Worm (Caenorhabditis elegans) whole organism, midembryonic: ENCODE results near the gene ZK1055.4.

Experiments used
- T22C8.4 ChIP-seq: fragments of 200-800 bp; sonication (Bioruptor generic); IDR thresholded peaks from 2 replicates; pipeline ENCODE4 v1.3.6; 2022; ENCODE audit warnings: missing genetic modification characterization, missing compliant biosample characterization
- cog-1 ChIP-seq: sonication (generic microtip); optimal IDR thresholded peaks from 2 replicates; lab custom pipeline; 2016; ENCODE audit warnings: missing genetic modification characterization, missing compliant biosample characterization
- flt-1 ChIP-seq: fragments of 200-800 bp; sonication (Bioruptor generic); IDR thresholded peaks from 2 replicates; pipeline ENCODE4 v1.3.6; 2022; ENCODE audit warnings: missing genetic modification characterization, missing compliant biosample characterization
- klf-2 ChIP-seq: fragments of 200-800 bp; sonication (Bioruptor generic); conservative IDR thresholded peaks from 2 replicates; pipeline ENCODE4 v1.3.6; 2022; ENCODE audit warnings: missing genetic modification reagents, missing genetic modification characterization, missing compliant biosample characterization
- med-1 ChIP-seq: sonication (generic microtip); optimal IDR thresholded peaks from 2 replicates; lab custom pipeline; 2017; ENCODE audit warnings: missing genetic modification characterization, mild to moderate bottlenecking, missing compliant biosample characterization, antibody characterized with exemption, missing genetic modification reagents; ENCODE audit not compliant: insufficient read depth
- ref-1 ChIP-seq: fragments of 200-800 bp; sonication (Bioruptor generic); conservative IDR thresholded peaks from 2 replicates; pipeline ENCODE4 v1.3.6; 2022; ENCODE audit warnings: missing genetic modification reagents, missing genetic modification characterization, missing compliant biosample characterization
- tab-1 ChIP-seq: fragments of 200-800 bp; sonication (Bioruptor generic); IDR thresholded peaks from 2 replicates; pipeline ENCODE4 v1.3.6; 2022; ENCODE audit warnings: missing genetic modification characterization, missing compliant biosample characterization
- ztf-23 ChIP-seq: fragments of 200-800 bp; sonication (Bioruptor generic); IDR thresholded peaks from 2 replicates; pipeline ENCODE4 v1.3.6; 2022; ENCODE audit warnings: missing genetic modification reagents, missing genetic modification characterization, missing compliant biosample characterization
- ztf-29 ChIP-seq: fragments of 200-800 bp; sonication (Bioruptor generic); IDR thresholded peaks from 2 replicates; pipeline ENCODE4 v1.3.6; 2022; ENCODE audit warnings: missing genetic modification reagents, missing genetic modification characterization, missing compliant biosample characterization

The ZK1055.4 gene

DNA sequence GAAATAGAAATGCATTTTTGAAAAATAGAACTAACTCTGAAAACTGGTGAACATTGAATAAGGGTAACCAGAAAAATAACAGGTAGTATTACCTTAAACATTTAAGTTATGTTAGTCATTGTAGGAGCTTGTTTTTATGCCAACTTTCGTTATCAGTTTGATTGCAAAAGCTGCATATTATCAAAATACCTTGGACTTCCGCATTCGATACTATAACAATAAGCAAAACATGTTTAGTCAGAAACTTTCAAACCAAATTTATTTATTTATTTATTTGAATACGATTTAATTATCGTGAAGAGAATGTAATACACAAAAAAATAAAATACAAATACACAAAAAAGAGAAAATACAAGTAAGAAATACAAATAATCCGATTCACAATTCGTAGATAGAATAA is 27.6 kb upstream of the ZK1055.4 start, which contains the start of gene K04A8.19:
Gene K04A8.19, minus strand, starts transcription at position 101 of the 400 bp plus-strand sequence.
- no peak for TF ChIP-seq ref-1 (GFP tag; lab: Robert Waterston, UW)
- no peak for TF ChIP-seq ztf-29 (GFP tag; lab: Robert Waterston, UW)
- TF ChIP-seq cog-1 (tag; lab: Kevin White, UChicago) = no peak
- no peak for TF ChIP-seq tab-1 (GFP tag; lab: Robert Waterston, UW)
- TF ChIP-seq klf-2 (GFP tag; lab: Robert Waterston, UW) = no peak
- no peak for TF ChIP-seq flt-1
- TF ChIP-seq med-1 (GFP tag; lab: Kevin White, UChicago) = no peak
- no peak for TF ChIP-seq ztf-23 (GFP tag; lab: Robert Waterston, UW)
- no peak for TF ChIP-seq T22C8.4 (GFP tag; lab: Robert Waterston, UW)

DNA sequence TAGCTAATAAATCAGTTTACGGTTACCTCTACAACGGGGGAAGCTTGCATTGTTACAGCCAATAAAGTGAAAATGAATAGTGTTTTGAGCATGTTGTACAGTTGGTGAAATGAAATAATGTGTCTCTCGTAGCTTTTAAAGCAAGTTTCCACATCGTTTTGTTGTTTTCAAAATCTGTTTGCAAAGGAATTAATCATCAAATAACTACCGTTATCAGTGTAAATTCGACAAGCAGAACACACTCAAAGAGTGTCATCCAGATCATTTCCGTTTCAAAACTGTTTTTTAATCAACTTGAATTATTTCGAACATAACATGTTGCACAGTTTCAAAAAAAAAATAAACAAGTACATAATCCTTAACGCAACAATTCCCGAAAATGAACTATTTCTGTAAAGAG is 24.8 kb upstream of the ZK1055.4 start, which contains the start of gene spp-27:
Gene spp-27, minus strand, starts transcription at position 101 of the 400 bp plus-strand sequence.
- TF ChIP-seq flt-1 (no peak), cog-1 (tag; lab: Kevin White, UChicago) (no peak), ztf-29 (GFP tag; lab: Robert Waterston, UW) (no peak), tab-1 (GFP tag; lab: Robert Waterston, UW) (no peak), klf-2 (GFP tag; lab: Robert Waterston, UW) (no peak), ref-1 (GFP tag; lab: Robert Waterston, UW) (no peak), ztf-23 (GFP tag; lab: Robert Waterston, UW) (no peak), med-1 (GFP tag; lab: Kevin White, UChicago) (no peak), T22C8.4 (GFP tag; lab: Robert Waterston, UW) (no peak)

DNA sequence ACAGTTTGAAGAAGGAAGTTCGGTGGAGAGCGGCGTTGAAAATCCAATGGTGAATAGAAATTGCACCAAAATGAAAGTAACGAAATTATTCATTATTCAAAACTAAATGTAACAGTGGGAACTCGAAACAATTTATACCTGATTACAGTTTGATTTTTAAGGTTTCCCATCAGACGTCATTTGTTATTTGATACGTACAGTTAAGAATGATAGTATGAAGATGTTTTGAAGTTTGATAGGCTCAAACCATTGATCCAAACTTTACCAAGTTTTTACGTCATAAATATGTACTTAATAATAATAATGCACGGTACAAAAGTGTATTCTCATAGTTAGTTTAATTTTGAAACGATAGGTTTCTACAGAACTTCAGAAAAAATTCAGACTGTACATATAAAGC is 23.8 kb upstream of the ZK1055.4 start, which contains the start of gene spp-20:
Gene spp-20, minus strand, starts transcription at position 101 of the 400 bp plus-strand sequence.
- TF ChIP-seq ref-1 (GFP tag; lab: Robert Waterston, UW) (no peak), T22C8.4 (GFP tag; lab: Robert Waterston, UW) (no peak), ztf-23 (GFP tag; lab: Robert Waterston, UW) (no peak), tab-1 (GFP tag; lab: Robert Waterston, UW) (no peak), ztf-29 (GFP tag; lab: Robert Waterston, UW) (no peak), flt-1 (no peak), cog-1 (tag; lab: Kevin White, UChicago) (no peak), med-1 (GFP tag; lab: Kevin White, UChicago) (no peak), klf-2 (GFP tag; lab: Robert Waterston, UW) (no peak)

ce11 chrV:6559105-6559504 is 22.8 kb upstream of the ZK1055.4 start, which contains the start of gene spp-26:
TSS of gene spp-26 (minus strand) at chrV:6559205.
- TF ChIP-seq flt-1 (no peak), med-1 (GFP tag; lab: Kevin White, UChicago) (no peak), tab-1 (GFP tag; lab: Robert Waterston, UW) (no peak)

- TF ChIP-seq T22C8.4 (GFP tag; lab: Robert Waterston, UW) = no peak
- no peak for TF ChIP-seq klf-2 (GFP tag; lab: Robert Waterston, UW)
- no peak for TF ChIP-seq med-1 (GFP tag; lab: Kevin White, UChicago)
- no peak for TF ChIP-seq flt-1
- no peak for TF ChIP-seq ztf-23 (GFP tag; lab: Robert Waterston, UW)
- no peak for TF ChIP-seq tab-1 (GFP tag; lab: Robert Waterston, UW)
- 0 out of 2 replicates have a peak, but pooled peaks have one; percentile 12 for TF ChIP-seq ztf-29 (GFP tag; lab: Robert Waterston, UW)
- TF ChIP-seq ref-1 (GFP tag; lab: Robert Waterston, UW) = no peak
- no peak for TF ChIP-seq cog-1 (tag; lab: Kevin White, UChicago)
Observed at ce11 chrV:6559585-6559984, 22.3 kb upstream of the ZK1055.4 start.

ce11 chrV:6561592-6561991 is 20.3 kb upstream of the ZK1055.4 start, which contains the start of gene spp-19:
TSS of gene spp-19 (minus strand) at chrV:6561692.
- no peak for TF ChIP-seq T22C8.4 (GFP tag; lab: Robert Waterston, UW)
- no peak for TF ChIP-seq ref-1 (GFP tag; lab: Robert Waterston, UW)
- no peak for TF ChIP-seq med-1 (GFP tag; lab: Kevin White, UChicago)
- TF ChIP-seq tab-1 (GFP tag; lab: Robert Waterston, UW) = no peak
- TF ChIP-seq flt-1 = no peak
- TF ChIP-seq ztf-29 (GFP tag; lab: Robert Waterston, UW) = no peak
- no peak for TF ChIP-seq cog-1 (tag; lab: Kevin White, UChicago)
- TF ChIP-seq ztf-23 (GFP tag; lab: Robert Waterston, UW) = no peak
- TF ChIP-seq klf-2 (GFP tag; lab: Robert Waterston, UW) = no peak

DNA sequence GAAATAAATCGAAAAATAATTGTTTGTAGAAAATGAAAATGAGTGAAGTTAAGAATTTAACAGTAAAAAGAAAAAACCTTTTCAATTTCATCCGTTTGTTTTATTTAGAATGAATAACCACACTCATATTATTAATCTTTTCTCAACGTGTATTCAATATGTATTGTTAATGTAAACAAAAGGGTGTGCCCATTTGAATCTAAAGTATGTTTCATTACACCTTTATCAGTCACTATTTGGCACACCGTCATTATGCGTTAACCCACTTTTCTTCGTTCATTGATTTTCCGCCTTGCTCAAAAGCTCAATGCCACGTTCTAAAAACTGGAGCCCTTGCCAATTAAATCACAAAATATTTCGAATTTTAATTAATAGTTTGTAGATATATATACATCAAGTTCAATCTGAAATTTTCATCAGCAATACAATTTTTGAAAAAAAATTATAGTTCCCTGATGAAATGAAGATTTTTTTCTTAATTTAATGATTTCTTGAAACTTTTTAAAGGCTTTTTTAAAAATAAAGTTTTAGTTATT is 15.9 kb upstream of the ZK1055.4 start, which contains the start of gene K04A8.1:
Gene K04A8.1, plus strand, starts transcription at position 486 of the 536 bp plus-strand sequence.
- TF ChIP-seq flt-1 (no peak), T22C8.4 (GFP tag; lab: Robert Waterston, UW) (no peak), ztf-29 (GFP tag; lab: Robert Waterston, UW) (no peak), ref-1 (GFP tag; lab: Robert Waterston, UW) (no peak), klf-2 (GFP tag; lab: Robert Waterston, UW) (no peak), ztf-23 (GFP tag; lab: Robert Waterston, UW) (no peak), cog-1 (tag; lab: Kevin White, UChicago) (no peak), tab-1 (GFP tag; lab: Robert Waterston, UW) (no peak), med-1 (GFP tag; lab: Kevin White, UChicago) (no peak)

DNA sequence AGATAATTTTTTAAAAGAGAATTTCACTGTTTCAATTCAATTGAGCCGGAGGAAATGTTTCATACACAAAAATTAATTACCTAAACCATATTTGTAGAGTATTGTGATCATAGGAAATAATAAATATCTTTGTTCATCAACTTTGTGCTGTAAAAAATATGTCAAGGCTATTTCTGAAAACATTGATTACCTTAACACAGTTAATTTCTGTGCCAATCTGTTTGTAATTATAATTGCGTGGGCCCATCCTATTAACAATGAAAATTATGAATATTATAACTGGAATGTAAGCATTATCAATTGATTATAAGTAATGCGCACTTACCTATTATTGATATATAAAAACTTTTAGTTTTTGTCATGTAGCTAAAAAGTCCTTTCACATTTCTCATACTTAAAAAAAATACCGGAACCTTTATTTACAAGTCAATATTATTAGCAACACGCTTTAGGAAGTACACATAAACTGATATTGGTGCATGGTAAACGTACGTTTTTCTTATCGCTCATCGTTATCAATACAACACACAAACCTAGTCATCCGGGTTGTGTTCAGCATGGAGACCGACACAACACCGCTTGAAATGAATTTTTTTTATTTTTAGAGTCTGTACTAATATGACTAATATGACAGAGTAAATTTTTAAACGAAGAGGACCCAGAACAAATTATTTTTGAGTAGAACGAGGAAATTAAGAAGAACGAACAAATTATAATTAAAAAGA is 6.3 kb upstream of the ZK1055.4 start, which contains the start of gene fut-2:
Gene fut-2, minus strand, starts transcription at position 485 of the 725 bp plus-strand sequence.
- no peak for TF ChIP-seq ztf-23 (GFP tag; lab: Robert Waterston, UW)
- TF ChIP-seq cog-1 (tag; lab: Kevin White, UChicago) = no peak
- no peak for TF ChIP-seq med-1 (GFP tag; lab: Kevin White, UChicago)
- no peak for TF ChIP-seq flt-1
- no peak for TF ChIP-seq ztf-29 (GFP tag; lab: Robert Waterston, UW)
- TF ChIP-seq tab-1 (GFP tag; lab: Robert Waterston, UW) = no peak
- TF ChIP-seq T22C8.4 (GFP tag; lab: Robert Waterston, UW) = no peak
- TF ChIP-seq ref-1 (GFP tag; lab: Robert Waterston, UW) = no peak
- no peak for TF ChIP-seq klf-2 (GFP tag; lab: Robert Waterston, UW)
